Worm (Caenorhabditis elegans): Measurements from ENCODE around the gene F14D7.2.

DNA sequence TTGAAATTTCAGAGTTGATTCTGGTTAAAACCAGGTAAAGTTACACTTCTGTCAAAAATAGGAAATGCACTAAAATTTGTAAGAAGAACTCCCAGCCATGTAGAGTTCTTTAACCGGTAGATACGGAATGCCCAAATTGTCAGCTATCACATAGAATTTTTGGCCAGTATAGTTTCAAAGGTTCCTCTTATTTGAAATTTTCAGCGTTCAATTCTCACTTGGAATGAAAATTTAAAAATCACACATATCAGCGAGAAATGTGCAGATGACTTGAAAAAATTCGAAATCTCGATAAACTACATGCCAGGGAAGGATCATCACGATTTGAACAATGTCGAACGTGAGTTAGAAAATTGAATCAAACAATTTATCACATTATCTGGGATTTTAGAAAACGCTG lies 3.0 kb upstream of the F14D7.2 start, which contains the start of gene F14D7.3:
- TF ChIP-seq nhr-12 (tag; optimal IDR thresholded peaks at IDR 0.05) (no peak), snpc-4 (tag; optimal IDR thresholded peaks at IDR 0.05) (no peak), lsy-2 (tag; optimal IDR thresholded peaks at IDR 0.05) (no peak), unc-62 (GFP tag; optimal IDR thresholded peaks at IDR 0.05) (no peak), unc-120 (tag; optimal IDR thresholded peaks at IDR 0.05; ENCODE audit: poor library complexity, severe bottlenecking) (no peak), ceh-39 (tag; optimal IDR thresholded peaks at IDR 0.05) (no peak), blmp-1 (tag; optimal IDR thresholded peaks at IDR 0.05) (no peak), nhr-28 (tag; optimal IDR thresholded peaks at IDR 0.05) (no peak), bed-3 (GFP tag; optimal IDR thresholded peaks at IDR 0.05) (no peak), ztf-11 (tag; optimal IDR thresholded peaks at IDR 0.05) (no peak), nhr-76 (tag; optimal IDR thresholded peaks at IDR 0.05) (no peak)

Measured in whole organism, mixed stage, embryonic.